Worm (Caenorhabditis elegans): Measurements from ENCODE around the gene T15B12.1.
A peak's percentile ranks its signal among the peaks of the same experiment; 100 is the strongest.

Gene T15B12.1

ce11 chrIII:5301786-5302268, 13.8 kb downstream of the T15B12.1 start, which contains the start of the genes T15B12.2 and F52C9.5:
Gene T15B12.2 (minus strand): TSS chrIII:5301886.
Gene F52C9.5 (plus strand): TSS chrIII:5302218.
- TF ChIP-seq scrt-1 (GFP tag; IDR thresholded peaks at IDR 0.05), result no peak
- no peak for TF ChIP-seq aly-1 (tag; optimal IDR thresholded peaks at IDR 0.05)
- TF ChIP-seq tbx-11 (GFP tag; IDR thresholded peaks at IDR 0.05), result no peak
- TF ChIP-seq B0310.2 (tag; optimal IDR thresholded peaks at IDR 0.05), result no peak
- no peak for TF ChIP-seq ceh-13 (GFP tag; optimal IDR thresholded peaks at IDR 0.05)
- TF ChIP-seq F13C5.2 (tag; optimal IDR thresholded peaks at IDR 0.05), result no peak
- TF ChIP-seq flt-1 (GFP tag; IDR thresholded peaks at IDR 0.05), result no peak
- no peak for TF ChIP-seq sea-1 (GFP tag; conservative IDR thresholded peaks at IDR 0.05)
- no peak for TF ChIP-seq pes-1 (GFP tag; IDR thresholded peaks at IDR 0.05)
- TF ChIP-seq ceh-36 (tag; optimal IDR thresholded peaks at IDR 0.05), result no peak
- no peak for TF ChIP-seq hmbx-1 (tag; optimal IDR thresholded peaks at IDR 0.05)
- no peak for TF ChIP-seq tbx-37 (GFP tag; conservative IDR thresholded peaks at IDR 0.05)

ce11 chrIII:5304044-5304443, 16.1 kb downstream of the T15B12.1 start:
- TF ChIP-seq tra-4 (tag; optimal IDR thresholded peaks at IDR 0.05), result no peak
- TF ChIP-seq sea-1 (GFP tag; conservative IDR thresholded peaks at IDR 0.05), result no peak

- TF ChIP-seq sea-1 (GFP tag; conservative IDR thresholded peaks at IDR 0.05) (0 out of 2 replicates have a peak, but pooled peaks have one; percentile 54), ceh-13 (GFP tag; optimal IDR thresholded peaks at IDR 0.05) (peak; percentile 9), B0310.2 (tag; optimal IDR thresholded peaks at IDR 0.05) (no peak), scrt-1 (GFP tag; IDR thresholded peaks at IDR 0.05) (peak; percentile 68; the same call in 1 of the 2 replicates), tbx-11 (GFP tag; IDR thresholded peaks at IDR 0.05) (no peak; the same call in none of the 2 replicates), hnd-1 (tag; optimal IDR thresholded peaks at IDR 0.05) (peak; percentile 44), hmbx-1 (tag; optimal IDR thresholded peaks at IDR 0.05) (no peak), ama-1 (optimal IDR thresholded peaks at IDR 0.05) (no peak), aly-1 (tag; optimal IDR thresholded peaks at IDR 0.05) (no peak), tra-4 (tag; optimal IDR thresholded peaks at IDR 0.05) (no peak), flt-1 (GFP tag; IDR thresholded peaks at IDR 0.05) (no peak), F13C5.2 (tag; optimal IDR thresholded peaks at IDR 0.05) (peak; percentile 8), hmg-4 (GFP tag; optimal IDR thresholded peaks at IDR 0.05) (no peak), tbx-37 (GFP tag; conservative IDR thresholded peaks at IDR 0.05) (peak; percentile 72), ets-7 (tag; optimal IDR thresholded peaks at IDR 0.05) (no peak), ceh-36 (tag; optimal IDR thresholded peaks at IDR 0.05) (peak; percentile 51), pes-1 (GFP tag; IDR thresholded peaks at IDR 0.05) (peak; percentile 81)
These were observed 17.7 kb downstream of the T15B12.1 start for ce11 chrIII:5305725-5306124.

DNA sequence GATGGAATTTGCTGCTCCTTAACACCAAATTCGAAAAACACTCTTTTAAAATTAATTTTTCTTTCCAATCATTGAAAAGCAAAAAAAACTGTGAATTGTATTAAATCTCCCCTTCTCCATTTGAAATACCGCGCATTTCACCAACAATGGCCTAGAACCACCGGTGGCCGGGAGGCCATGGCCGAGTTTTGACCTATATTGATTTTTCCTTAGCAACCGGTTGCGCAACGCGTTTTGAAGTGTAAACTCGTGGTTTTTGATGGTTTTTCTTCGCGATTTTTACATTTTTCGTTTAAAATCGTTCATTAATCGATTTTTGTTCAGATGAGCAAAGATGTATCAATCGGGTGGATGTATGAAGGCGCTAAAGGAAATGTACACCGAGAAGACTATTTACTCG, 20.3 kb downstream of the T15B12.1 start, which contains the start of gene mog-3:
Gene mog-3, plus strand, starts transcription at position 319 of the 400 bp plus-strand sequence.
- TF ChIP-seq aly-1 (tag; optimal IDR thresholded peaks at IDR 0.05) (no peak), tbx-11 (GFP tag; IDR thresholded peaks at IDR 0.05) (peak; percentile 22; the same call in 1 of the 2 replicates), flt-1 (GFP tag; IDR thresholded peaks at IDR 0.05) (0 out of 2 replicates have a peak, but pooled peaks have one; percentile 37), pes-1 (GFP tag; IDR thresholded peaks at IDR 0.05) (peak; percentile 63; the same call in 1 of the 2 replicates), tbx-37 (GFP tag; conservative IDR thresholded peaks at IDR 0.05) (peak; percentile 83), scrt-1 (GFP tag; IDR thresholded peaks at IDR 0.05) (no peak), hmbx-1 (tag; optimal IDR thresholded peaks at IDR 0.05) (no peak), B0310.2 (tag; optimal IDR thresholded peaks at IDR 0.05) (no peak), F13C5.2 (tag; optimal IDR thresholded peaks at IDR 0.05) (peak; percentile 15), tra-4 (tag; optimal IDR thresholded peaks at IDR 0.05) (peak; percentile 9), hnd-1 (tag; optimal IDR thresholded peaks at IDR 0.05) (no peak), ceh-36 (tag; optimal IDR thresholded peaks at IDR 0.05) (no peak), ama-1 (optimal IDR thresholded peaks at IDR 0.05) (no peak), ceh-13 (GFP tag; optimal IDR thresholded peaks at IDR 0.05) (no peak), sea-1 (GFP tag; conservative IDR thresholded peaks at IDR 0.05) (no peak), hmg-4 (GFP tag; optimal IDR thresholded peaks at IDR 0.05) (no peak), ets-7 (tag; optimal IDR thresholded peaks at IDR 0.05) (peak; percentile 4)

ce11 chrIII:5310403-5310802, 22.4 kb downstream of the T15B12.1 start:
- no peak for TF ChIP-seq B0310.2 (tag; optimal IDR thresholded peaks at IDR 0.05)
- no peak for TF ChIP-seq ets-7 (tag; optimal IDR thresholded peaks at IDR 0.05)
- no peak for TF ChIP-seq tra-4 (tag; optimal IDR thresholded peaks at IDR 0.05)
- TF ChIP-seq ama-1 (optimal IDR thresholded peaks at IDR 0.05), result no peak
- TF ChIP-seq scrt-1 (GFP tag; IDR thresholded peaks at IDR 0.05), result no peak
- TF ChIP-seq ceh-36 (tag; optimal IDR thresholded peaks at IDR 0.05), result no peak
- no peak for TF ChIP-seq tbx-37 (GFP tag; conservative IDR thresholded peaks at IDR 0.05)
- TF ChIP-seq tbx-11 (GFP tag; IDR thresholded peaks at IDR 0.05), result no peak
- TF ChIP-seq hmbx-1 (tag; optimal IDR thresholded peaks at IDR 0.05), result no peak
- TF ChIP-seq hmg-4 (GFP tag; optimal IDR thresholded peaks at IDR 0.05), result no peak
- no peak for TF ChIP-seq hnd-1 (tag; optimal IDR thresholded peaks at IDR 0.05)
- no peak for TF ChIP-seq sea-1 (GFP tag; conservative IDR thresholded peaks at IDR 0.05)
- TF ChIP-seq aly-1 (tag; optimal IDR thresholded peaks at IDR 0.05), result no peak
- no peak for TF ChIP-seq flt-1 (GFP tag; IDR thresholded peaks at IDR 0.05)
- no peak for TF ChIP-seq ceh-13 (GFP tag; optimal IDR thresholded peaks at IDR 0.05)
- no peak for TF ChIP-seq pes-1 (GFP tag; IDR thresholded peaks at IDR 0.05)
- TF ChIP-seq F13C5.2 (tag; optimal IDR thresholded peaks at IDR 0.05), result no peak

DNA sequence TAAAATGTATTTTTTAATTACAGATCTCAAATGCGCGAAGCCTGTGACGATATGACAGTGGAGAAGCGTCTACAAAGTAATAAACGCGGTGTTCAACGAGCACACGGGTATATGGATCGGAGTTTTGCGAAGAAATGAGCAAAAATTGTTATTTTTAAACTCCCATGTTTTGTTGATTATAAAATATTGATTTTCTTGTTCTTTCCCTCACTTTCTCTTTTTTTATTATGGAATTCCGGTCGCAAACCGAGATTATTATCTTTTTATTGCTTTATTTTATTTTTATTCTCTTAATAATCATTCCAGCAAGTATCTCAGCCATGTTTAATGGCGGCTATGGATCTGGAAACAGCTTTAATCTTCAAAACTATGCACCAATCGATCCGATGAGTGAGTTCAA, 23.0 kb downstream of the T15B12.1 start, which contains the start of gene pqe-1:
Gene pqe-1, plus strand, starts transcription at position 301 of the 400 bp plus-strand sequence.
- TF ChIP-seq ama-1 (optimal IDR thresholded peaks at IDR 0.05) (no peak), hmg-4 (GFP tag; optimal IDR thresholded peaks at IDR 0.05) (no peak), pes-1 (GFP tag; IDR thresholded peaks at IDR 0.05) (no peak), ets-7 (tag; optimal IDR thresholded peaks at IDR 0.05) (no peak), scrt-1 (GFP tag; IDR thresholded peaks at IDR 0.05) (no peak)

DNA sequence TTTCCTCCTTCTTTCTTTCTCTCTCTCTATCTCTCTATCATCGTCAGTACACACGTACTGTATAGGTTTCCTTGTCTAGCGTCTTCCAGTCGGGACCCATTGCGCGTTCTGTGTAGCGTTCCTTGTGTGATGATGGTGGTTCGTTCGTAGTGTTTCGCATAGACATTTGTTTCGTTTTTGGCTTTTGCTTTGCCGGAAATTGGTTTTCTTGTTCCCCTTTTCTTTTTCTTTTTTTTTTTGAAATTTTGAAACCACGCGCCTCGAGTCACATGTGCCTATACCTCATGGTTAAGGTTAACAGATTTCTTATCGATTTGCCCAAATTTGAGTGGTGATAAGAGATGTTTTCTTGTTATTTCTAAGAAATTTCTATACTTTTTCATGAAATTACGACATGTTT, 30.6 kb downstream of the T15B12.1 start:
- peak; percentile 34 for TF ChIP-seq hmg-4 (GFP tag; optimal IDR thresholded peaks at IDR 0.05)
- TF ChIP-seq tra-4 (tag; optimal IDR thresholded peaks at IDR 0.05), result no peak
- TF ChIP-seq sea-1 (GFP tag; conservative IDR thresholded peaks at IDR 0.05), result 0 out of 2 replicates have a peak, but pooled peaks have one; percentile 5
- no peak for TF ChIP-seq ceh-13 (GFP tag; optimal IDR thresholded peaks at IDR 0.05)
- no peak for TF ChIP-seq tbx-37 (GFP tag; conservative IDR thresholded peaks at IDR 0.05)
- no peak for TF ChIP-seq flt-1 (GFP tag; IDR thresholded peaks at IDR 0.05)

All from whole organism, early embryonic.